Worm (Caenorhabditis elegans) whole organism, L3 larva: ENCODE measurements around the gene shpk-1.

ENCODE experiments used
- R02D3.7 ChIP-seq: fragments of 150-350 bp; optimal IDR thresholded peaks from 2 replicates; lab custom pipeline; 2014; ENCODE audit warnings: missing biosample characterization, missing genetic modification characterization
- ZK546.5 ChIP-seq: sonication (generic microtip); optimal IDR thresholded peaks from 2 replicates; lab custom pipeline; 2017; ENCODE audit warnings: missing biosample characterization, missing genetic modification characterization
- aly-2 ChIP-seq: fragments of 150-350 bp; optimal IDR thresholded peaks from 2 replicates; lab custom pipeline; 2014; ENCODE audit warnings: missing biosample characterization, missing genetic modification characterization
- ceh-16 ChIP-seq: sonication (generic microtip); optimal IDR thresholded peaks from 2 replicates; lab custom pipeline; 2017; ENCODE audit warnings: missing biosample characterization, missing genetic modification characterization
- ceh-28 ChIP-seq: fragments of 150-350 bp; optimal IDR thresholded peaks from 2 replicates; lab custom pipeline; 2014; ENCODE audit warnings: missing biosample characterization, missing genetic modification reagents, missing genetic modification characterization
- ceh-9 ChIP-seq: sonication (generic microtip); optimal IDR thresholded peaks from 2 replicates; lab custom pipeline; 2018; ENCODE audit warnings: missing biosample characterization, missing genetic modification characterization
- daf-12 ChIP-seq: fragments of 150-350 bp; optimal IDR thresholded peaks from 2 replicates; lab custom pipeline; 2014; ENCODE audit warnings: missing biosample characterization, missing genetic modification reagents, missing genetic modification characterization
- egl-27 ChIP-seq: sonication (generic microtip); optimal IDR thresholded peaks from 4 replicates; lab custom pipeline; 2017; ENCODE audit warnings: missing biosample characterization, missing genetic modification reagents, missing genetic modification characterization
- elt-1 ChIP-seq: fragments of 150-350 bp; optimal IDR thresholded peaks from 2 replicates; lab custom pipeline; 2014; ENCODE audit warnings: missing biosample characterization, missing genetic modification characterization
- elt-2 ChIP-seq: sonication (generic microtip); optimal IDR thresholded peaks from 2 replicates; lab custom pipeline; 2016; ENCODE audit warnings: missing genetic modification reagents, mild to moderate bottlenecking, missing genetic modification characterization, missing compliant biosample characterization
- elt-3 ChIP-seq, 3 experiments: fragments of 150-350 bp in 1 of 3; sonication (generic microtip) in 2 of 3; optimal IDR thresholded peaks; 2 replicates in 2 of 3; 4 replicates in 1 of 3; lab custom pipeline; 2014 to 2017; ENCODE audit warnings: missing biosample characterization in 3 of 3, missing genetic modification characterization in 3 of 3
- fkh-10 ChIP-seq: sonication (generic microtip); optimal IDR thresholded peaks from 2 replicates; lab custom pipeline; 2017; ENCODE audit warnings: missing biosample characterization, missing genetic modification reagents, missing genetic modification characterization
- fos-1 ChIP-seq: fragments of 150-350 bp; optimal IDR thresholded peaks from 2 replicates; lab custom pipeline; 2014; ENCODE audit warnings: missing biosample characterization, missing genetic modification characterization
- hmg-11 ChIP-seq: sonication (generic microtip); optimal IDR thresholded peaks from 2 replicates; lab custom pipeline; 2016; ENCODE audit warnings: missing genetic modification characterization, missing compliant biosample characterization
- jun-1 ChIP-seq: fragments of 150-350 bp; optimal IDR thresholded peaks from 2 replicates; lab custom pipeline; 2014; ENCODE audit warnings: missing biosample characterization, missing genetic modification reagents, missing genetic modification characterization
- lin-39 ChIP-seq: fragments of 150-350 bp; optimal IDR thresholded peaks from 2 replicates; lab custom pipeline; 2018; ENCODE audit warnings: missing biosample characterization, missing genetic modification reagents, missing genetic modification characterization
- mml-1 ChIP-seq: fragments of 150-350 bp; sonication (generic microtip); optimal IDR thresholded peaks from 3 replicates; lab custom pipeline; 2014; ENCODE audit warnings: missing biosample characterization, missing genetic modification characterization
- nfya-1 ChIP-seq: sonication (generic microtip); optimal IDR thresholded peaks from 2 replicates; lab custom pipeline; 2017; ENCODE audit warnings: missing genetic modification characterization, mild to moderate bottlenecking, missing compliant biosample characterization, antibody characterized with exemption, moderate library complexity; ENCODE audit not compliant: insufficient read depth
- nhr-11 ChIP-seq: fragments of 150-350 bp; optimal IDR thresholded peaks from 2 replicates; lab custom pipeline; 2014; ENCODE audit warnings: missing biosample characterization, missing genetic modification characterization
- nhr-23 ChIP-seq: fragments of 150-350 bp; optimal IDR thresholded peaks from 2 replicates; lab custom pipeline; 2014; ENCODE audit warnings: missing biosample characterization, missing genetic modification reagents, missing genetic modification characterization
- nhr-237 ChIP-seq: fragments of 150-350 bp; optimal IDR thresholded peaks from 2 replicates; lab custom pipeline; 2014; ENCODE audit warnings: missing biosample characterization, missing genetic modification characterization
- nhr-25 ChIP-seq: sonication (generic microtip); optimal IDR thresholded peaks from 2 replicates; lab custom pipeline; 2017; ENCODE audit warnings: missing biosample characterization, missing genetic modification characterization
- nhr-28 ChIP-seq: fragments of 150-350 bp; optimal IDR thresholded peaks from 2 replicates; lab custom pipeline; 2014; ENCODE audit warnings: missing biosample characterization, missing genetic modification characterization
- nhr-43 ChIP-seq: sonication (generic microtip); optimal IDR thresholded peaks from 2 replicates; lab custom pipeline; 2016; ENCODE audit warnings: mild to moderate bottlenecking, missing genetic modification characterization, missing compliant biosample characterization; ENCODE audit not compliant: poor library complexity, severe bottlenecking
- nhr-67 ChIP-seq: fragments of 150-350 bp; optimal IDR thresholded peaks from 2 replicates; lab custom pipeline; 2014; ENCODE audit warnings: missing biosample characterization, missing genetic modification characterization
- nhr-77 ChIP-seq: fragments of 150-350 bp; optimal IDR thresholded peaks from 2 replicates; lab custom pipeline; 2014; ENCODE audit warnings: missing biosample characterization, missing genetic modification characterization
- pha-4 ChIP-seq: fragments of 150-350 bp; optimal IDR thresholded peaks from 2 replicates; lab custom pipeline; 2014; ENCODE audit warnings: missing biosample characterization, missing genetic modification reagents, missing genetic modification characterization
- skn-1 ChIP-seq: fragments of 150-350 bp; optimal IDR thresholded peaks from 2 replicates; lab custom pipeline; 2014; ENCODE audit warnings: missing biosample characterization, missing genetic modification characterization
- tbx-2 ChIP-seq: sonication (generic microtip); optimal IDR thresholded peaks from 2 replicates; lab custom pipeline; 2016; ENCODE audit warnings: mild to moderate bottlenecking, missing genetic modification characterization, missing compliant biosample characterization
- unc-39 ChIP-seq: sonication (generic microtip); optimal IDR thresholded peaks from 4 replicates; lab custom pipeline; 2017; ENCODE audit warnings: missing biosample characterization, missing genetic modification characterization
- unc-62 ChIP-seq: fragments of 150-350 bp; sonication (generic microtip); optimal IDR thresholded peaks from 4 replicates; lab custom pipeline; 2014; ENCODE audit warnings: missing biosample characterization, missing genetic modification reagents, missing genetic modification characterization
- zag-1 ChIP-seq: fragments of 150-350 bp; optimal IDR thresholded peaks from 2 replicates; lab custom pipeline; 2014; ENCODE audit warnings: missing biosample characterization, missing genetic modification characterization
- ztf-11 ChIP-seq: fragments of 150-350 bp; optimal IDR thresholded peaks from 2 replicates; lab custom pipeline; 2014; ENCODE audit warnings: missing biosample characterization, missing genetic modification characterization
- ztf-4 ChIP-seq: fragments of 150-350 bp; optimal IDR thresholded peaks from 2 replicates; lab custom pipeline; 2014; ENCODE audit warnings: missing biosample characterization, missing genetic modification characterization

The shpk-1 gene

DNA sequence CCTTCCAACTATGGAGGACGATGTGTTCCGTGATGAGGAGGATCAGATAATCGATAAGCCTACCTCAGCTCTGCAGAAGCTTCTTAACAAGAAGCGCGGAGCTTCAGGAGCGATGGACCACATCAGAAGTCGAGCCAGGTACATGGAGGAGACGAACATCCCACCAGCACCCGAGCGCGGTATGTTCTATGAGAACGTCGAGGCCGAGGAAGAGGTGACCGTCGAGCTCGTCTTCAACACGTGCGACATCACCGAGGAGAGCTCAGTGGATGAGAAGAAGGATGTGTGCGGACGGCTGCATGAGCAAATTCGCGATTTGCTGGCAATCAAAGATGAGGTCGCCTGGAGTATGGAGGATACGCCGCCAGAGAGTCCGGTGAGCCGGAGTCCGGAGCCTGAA is 44.2 kb downstream of the shpk-1 start:
- no peak for TF ChIP-seq ztf-4
- no peak for TF ChIP-seq fos-1 (tag; lab: Kevin White, UChicago)
- TF ChIP-seq nhr-237 (tag; lab: Kevin White, UChicago), result no peak
- TF ChIP-seq unc-62 (GFP tag; lab: Kevin White, UChicago), result no peak

ce11 chrIII:13652708-13653107 is 44.9 kb downstream of the shpk-1 start:
- TF ChIP-seq ZK546.5 (tag; lab: Kevin White, UChicago) (no peak), nhr-43 (no peak), ztf-11 (tag; lab: Kevin White, UChicago) (no peak), elt-1 (no peak), ceh-9 (tag; lab: Kevin White, UChicago) (no peak), unc-39 (tag; lab: Kevin White, UChicago) (no peak), tbx-2 (tag; lab: Kevin White, UChicago) (no peak), fos-1 (tag; lab: Kevin White, UChicago) (no peak), jun-1 (tag; lab: Kevin White, UChicago) (no peak), nhr-11 (tag; lab: Kevin White, UChicago) (no peak), fkh-10 (GFP tag; lab: Kevin White, UChicago) (no peak), ceh-28 (tag; lab: Kevin White, UChicago) (no peak), nfya-1 (tag; lab: Kevin White, UChicago) (no peak), lin-39 (tag; lab: Kevin White, UChicago) (no peak)
- TF ChIP-seq, all 47 proteins: peak for 0

ce11 chrIII:13654950-13655349 is 47.1 kb downstream of the shpk-1 start:
- no peak for TF ChIP-seq nhr-67 (tag; lab: Kevin White, UChicago)
- TF ChIP-seq nhr-23 (tag; lab: Kevin White, UChicago), result no peak
- no peak for TF ChIP-seq mml-1 (tag; lab: Kevin White, UChicago)
- TF ChIP-seq nhr-43, result no peak
- no peak for TF ChIP-seq skn-1 (tag; lab: Kevin White, UChicago)
- TF ChIP-seq nhr-11 (tag; lab: Kevin White, UChicago), result no peak
- TF ChIP-seq R02D3.7 (tag; lab: Kevin White, UChicago), result no peak
- TF ChIP-seq ceh-16, result no peak
- TF ChIP-seq nhr-77, result no peak
- no peak for TF ChIP-seq aly-2
- no peak for TF ChIP-seq zag-1 (tag; lab: Kevin White, UChicago)
- TF ChIP-seq daf-12 (tag; lab: Kevin White, UChicago), result no peak
- no peak for TF ChIP-seq elt-1
- TF ChIP-seq unc-39 (tag; lab: Kevin White, UChicago), result no peak

ce11 chrIII:13656680-13657079 is 48.9 kb downstream of the shpk-1 start:
- no peak for TF ChIP-seq egl-27

DNA sequence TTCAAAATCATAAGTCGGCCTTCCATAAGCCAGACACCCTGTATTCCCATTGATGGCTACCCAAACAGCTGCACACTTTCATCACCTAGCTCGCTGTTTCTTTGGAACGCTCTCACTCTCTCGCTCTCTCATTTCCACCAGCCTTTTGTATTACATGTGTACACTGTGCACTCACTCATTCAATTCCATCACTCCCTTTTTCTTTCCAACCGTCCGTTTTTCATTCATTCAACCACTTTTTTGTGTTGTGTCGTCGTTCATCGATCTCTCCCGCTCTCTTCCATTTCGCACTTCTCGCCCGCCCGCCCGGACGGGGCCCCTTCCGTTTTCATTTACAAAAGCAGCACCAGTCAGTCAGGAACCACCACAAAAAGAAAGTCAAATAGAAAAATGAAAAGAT is 50.2 kb downstream of the shpk-1 start:
- TF ChIP-seq elt-3 (tag; optimal IDR thresholded peaks at IDR 0.05; lab: Kevin White, UChicago), result no peak
- no peak for TF ChIP-seq aly-2
- peak; percentile 80 for TF ChIP-seq pha-4 (tag; lab: Kevin White, UChicago)
- TF ChIP-seq elt-2, result peak; percentile 37
- peak; percentile 16 for TF ChIP-seq hmg-11 (tag; lab: Kevin White, UChicago)

DNA sequence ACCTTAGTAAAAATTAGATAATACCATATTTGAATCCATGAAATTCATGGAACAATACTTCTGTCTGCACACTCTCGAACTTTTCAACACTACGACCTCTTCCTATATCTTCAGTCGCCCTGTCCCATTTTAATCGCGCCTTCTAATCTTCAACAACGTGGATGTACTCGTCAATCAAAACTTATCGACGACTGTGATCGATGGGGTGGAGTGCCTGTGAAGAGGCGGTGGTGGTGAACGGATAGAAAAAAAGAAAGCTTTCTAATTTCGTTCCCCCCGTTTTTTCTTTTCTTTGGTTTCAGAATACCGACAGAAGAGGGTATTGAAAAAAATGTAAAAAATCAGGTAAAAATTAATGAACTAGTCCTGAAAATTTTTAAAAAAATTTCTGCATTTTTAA is 51.2 kb downstream of the shpk-1 start:
- TF ChIP-seq elt-1 (peak; percentile 69), skn-1 (tag; lab: Kevin White, UChicago) (no peak), nhr-28 (tag; lab: Kevin White, UChicago) (no peak), nhr-23 (tag; lab: Kevin White, UChicago) (peak; percentile 45), nhr-25 (tag; lab: Kevin White, UChicago) (peak; percentile 40)
